Worm (Caenorhabditis elegans) whole organism, mixed stage, embryonic: Measurements from ENCODE around the gene nlp-63.

ENCODE experiments used
- blmp-1 ChIP-seq: fragments of 150-350 bp; optimal IDR thresholded peaks from 2 replicates; lab custom pipeline; 2014; ENCODE audit warnings: missing biosample characterization, missing genetic modification characterization
- cnd-1 ChIP-seq: fragments of 200-800 bp; sonication (Bioruptor generic); optimal IDR thresholded peaks from 2 replicates; lab custom pipeline; 2018; ENCODE audit warnings: mild to moderate bottlenecking, missing genetic modification characterization, missing compliant biosample characterization
- lin-13 ChIP-seq: fragments of 150-350 bp; optimal IDR thresholded peaks from 2 replicates; lab custom pipeline; 2014; ENCODE audit warnings: missing biosample characterization, missing genetic modification characterization
- mab-5 ChIP-seq: fragments of 150-350 bp; optimal IDR thresholded peaks from 2 replicates; lab custom pipeline; 2014; ENCODE audit warnings: missing biosample characterization, missing genetic modification characterization
- nhr-28 ChIP-seq: fragments of 150-350 bp; optimal IDR thresholded peaks from 2 replicates; lab custom pipeline; 2014; ENCODE audit warnings: missing biosample characterization, missing genetic modification characterization
- snpc-4 ChIP-seq: fragments of 150-350 bp; optimal IDR thresholded peaks from 2 replicates; lab custom pipeline; 2014; ENCODE audit warnings: missing biosample characterization, missing genetic modification characterization

DNA sequence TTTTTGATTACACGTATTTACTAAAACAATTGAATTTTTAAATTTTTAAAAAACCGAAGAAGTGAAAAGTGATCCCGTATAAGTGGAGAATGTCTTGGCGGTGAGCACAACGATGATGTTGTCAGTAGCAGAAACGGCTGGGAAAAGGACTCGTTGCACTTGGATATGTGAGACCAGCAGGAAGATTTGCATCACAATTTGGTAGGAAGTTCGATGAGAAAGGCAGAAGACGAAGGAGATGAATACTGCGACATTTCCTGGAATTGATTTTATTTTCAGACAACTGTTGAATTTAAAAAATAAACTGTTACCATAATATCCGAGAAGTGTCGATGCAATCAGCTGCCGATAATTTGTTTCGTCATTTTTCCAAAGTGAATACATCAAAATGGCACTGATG is 44.7 kb downstream of the nlp-63 start, which contains the start of gene R05H5.4:
- TF ChIP-seq snpc-4 = no peak
- no peak for TF ChIP-seq cnd-1
- TF ChIP-seq nhr-28 (tag; lab: Kevin White, UChicago) = no peak
- TF ChIP-seq blmp-1 = no peak
- TF ChIP-seq mab-5 (tag; lab: Kevin White, UChicago) = no peak
- no peak for TF ChIP-seq lin-13 (tag; lab: Kevin White, UChicago)
